Fruit fly (Drosophila melanogaster) whole organism, embryonic: ENCODE measurements around the gene Inx7.
A peak's percentile ranks its signal among the peaks of the same experiment; 100 is the strongest.

Experiments
- Aef1 ChIP-seq: fragments of 200-800 bp; sonication (Bioruptor generic); IDR thresholded peaks from 3 replicates; pipeline ENCODE4 v1.3.6; 2022; ENCODE audit warnings: missing biosample characterization, missing genetic modification characterization
- Atf3 ChIP-seq: fragments of 200-800 bp; sonication (Bioruptor generic); optimal IDR thresholded peaks from 3 replicates; lab custom pipeline; 2016; ENCODE audit warnings: missing biosample characterization, missing genetic modification characterization
- CG1024 ChIP-seq: fragments of 200-800 bp; sonication (Bioruptor generic); IDR thresholded peaks from 2 replicates; pipeline ENCODE4 v1.3.6; 2022; ENCODE audit warnings: missing biosample characterization, missing genetic modification characterization
- CG10267 ChIP-seq: fragments of 200-800 bp; sonication (Bioruptor generic); optimal IDR thresholded peaks from 2 replicates; lab custom pipeline; 2018; ENCODE audit warnings: missing biosample characterization, mild to moderate bottlenecking, missing genetic modification characterization, moderate library complexity
- CG10565 ChIP-seq: fragments of 200-800 bp; sonication (Bioruptor generic); optimal IDR thresholded peaks from 3 replicates; lab custom pipeline; 2016; ENCODE audit warnings: missing biosample characterization, mild to moderate bottlenecking, missing genetic modification characterization
- CG11247 ChIP-seq: fragments of 200-800 bp; sonication (Bioruptor generic); IDR thresholded peaks from 2 replicates; pipeline ENCODE4 v1.3.6; 2022; ENCODE audit warnings: missing biosample characterization, missing genetic modification characterization
- CG11723 ChIP-seq: fragments of 200-800 bp; sonication (Bioruptor generic); optimal IDR thresholded peaks from 2 replicates; lab custom pipeline; 2017; ENCODE audit warnings: missing biosample characterization, mild to moderate bottlenecking, missing genetic modification characterization
- CG14441 ChIP-seq: fragments of 200-800 bp; sonication (Bioruptor generic); IDR thresholded peaks from 2 replicates; pipeline ENCODE4 v1.3.6; 2022; ENCODE audit warnings: missing biosample characterization, missing genetic modification characterization
- CG17359 ChIP-seq: fragments of 200-800 bp; sonication (Bioruptor generic); optimal IDR thresholded peaks from 3 replicates; lab custom pipeline; 2018; ENCODE audit warnings: missing biosample characterization, mild to moderate bottlenecking, missing genetic modification characterization, moderate library complexity
- CG17361 ChIP-seq: fragments of 200-800 bp; sonication (Bioruptor generic); IDR thresholded peaks from 3 replicates; pipeline ENCODE4 v1.3.6; 2022; ENCODE audit warnings: missing biosample characterization, missing genetic modification characterization
- CG2199 ChIP-seq: fragments of 200-800 bp; sonication (Bioruptor generic); IDR thresholded peaks from 3 replicates; pipeline ENCODE4 v1.3.6; 2022; ENCODE audit warnings: missing biosample characterization, missing genetic modification characterization
- CG2678 ChIP-seq: fragments of 200-800 bp; sonication (Bioruptor generic); optimal IDR thresholded peaks from 3 replicates; lab custom pipeline; 2019; ENCODE audit warnings: missing biosample characterization, mild to moderate bottlenecking, missing genetic modification characterization, moderate library complexity
- CG2875 ChIP-seq: fragments of 200-800 bp; sonication (Bioruptor generic); optimal IDR thresholded peaks from 2 replicates; lab custom pipeline; 2017; ENCODE audit warnings: missing biosample characterization, mild to moderate bottlenecking, missing genetic modification characterization, missing genetic modification reagents
- CG4820 ChIP-seq: fragments of 200-800 bp; sonication (Bioruptor generic); optimal IDR thresholded peaks from 3 replicates; lab custom pipeline; 2016; ENCODE audit warnings: missing biosample characterization, missing genetic modification characterization
- CG7271 ChIP-seq: fragments of 200-800 bp; sonication (Bioruptor generic); optimal IDR thresholded peaks from 2 replicates; lab custom pipeline; 2018; ENCODE audit warnings: missing biosample characterization, mild to moderate bottlenecking, missing genetic modification characterization, moderate library complexity
- CG7963 ChIP-seq: fragments of 200-800 bp; sonication (Bioruptor generic); IDR thresholded peaks from 3 replicates; pipeline ENCODE4 v1.3.6; 2022; ENCODE audit warnings: missing biosample characterization, missing genetic modification characterization; ENCODE audit not compliant: partially characterized antibody
- CG9727 ChIP-seq: fragments of 200-800 bp; sonication (Bioruptor generic); optimal IDR thresholded peaks from 3 replicates; lab custom pipeline; 2017; ENCODE audit warnings: missing biosample characterization, mild to moderate bottlenecking, missing genetic modification characterization
- CG9817 ChIP-seq: fragments of 200-800 bp; sonication (Bioruptor generic); optimal IDR thresholded peaks from 2 replicates; lab custom pipeline; 2018; ENCODE audit warnings: missing biosample characterization, mild to moderate bottlenecking, missing genetic modification characterization, moderate library complexity
- CoRest ChIP-seq: fragments of 200-800 bp; sonication (Bioruptor generic); optimal IDR thresholded peaks from 3 replicates; lab custom pipeline; 2018; ENCODE audit warnings: missing biosample characterization, mild to moderate bottlenecking, missing genetic modification characterization, moderate library complexity
- Fer3 ChIP-seq: fragments of 200-800 bp; sonication (Bioruptor generic); optimal IDR thresholded peaks from 2 replicates; lab custom pipeline; 2018; ENCODE audit warnings: missing biosample characterization, mild to moderate bottlenecking, missing genetic modification characterization, moderate library complexity
- Gsc ChIP-seq: fragments of 200-800 bp; sonication (Bioruptor generic); IDR thresholded peaks from 2 replicates; pipeline ENCODE4 v1.3.6; 2022; ENCODE audit warnings: missing biosample characterization, missing genetic modification characterization
- HHEX ChIP-seq: fragments of 200-800 bp; sonication (Bioruptor generic); optimal IDR thresholded peaks from 3 replicates; lab custom pipeline; 2017; ENCODE audit warnings: missing biosample characterization, mild to moderate bottlenecking, missing genetic modification characterization, missing genetic modification reagents
- Hmr ChIP-seq: fragments of 200-800 bp; sonication (Bioruptor generic); optimal IDR thresholded peaks from 3 replicates; lab custom pipeline; 2017; ENCODE audit warnings: mild to moderate bottlenecking, missing biosample characterization, missing genetic modification reagents, missing genetic modification characterization
- Hr39 ChIP-seq: fragments of >200 bp; optimal IDR thresholded peaks from 2 replicates; lab custom pipeline; 2017
- Oli ChIP-seq: fragments of 200-800 bp; sonication (Bioruptor generic); optimal IDR thresholded peaks from 2 replicates; lab custom pipeline; 2018; ENCODE audit warnings: missing biosample characterization, mild to moderate bottlenecking, missing genetic modification characterization, moderate library complexity
- Stat92E ChIP-seq, 3 experiments: fragments of >200 bp in 2 of 3; fragments of 200-800 bp in 1 of 3; sonication (Bioruptor generic) in 1 of 3; optimal IDR thresholded peaks; 2 replicates each; lab custom pipeline; 2017 to 2019; ENCODE audit warnings: missing biosample characterization in 3 of 3, missing genetic modification characterization in 3 of 3, mild to moderate bottlenecking in 1 of 3, moderate library complexity in 1 of 3
- Trl ChIP-seq, 3 experiments: fragments of >200 bp in 2 of 3; fragments of 200-800 bp in 1 of 3; sonication (Bioruptor generic) in 1 of 3; optimal IDR thresholded peaks; 2 replicates in 1 of 3; 3 replicates in 2 of 3; lab custom pipeline; 2016 to 2017; ENCODE audit warnings: missing biosample characterization in 1 of 3, missing genetic modification characterization in 1 of 3
- YL-1 ChIP-seq: fragments of 200-800 bp; sonication (Bioruptor generic); optimal IDR thresholded peaks from 3 replicates; lab custom pipeline; 2017; ENCODE audit warnings: missing biosample characterization, mild to moderate bottlenecking, missing genetic modification characterization
- ab ChIP-seq: fragments of 200-800 bp; sonication (Bioruptor generic); optimal IDR thresholded peaks from 2 replicates; lab custom pipeline; 2016; ENCODE audit warnings: missing biosample characterization, missing genetic modification characterization
- ara ChIP-seq: fragments of 200-800 bp; sonication (Bioruptor generic); IDR thresholded peaks from 2 replicates; pipeline ENCODE4 v1.3.6; 2022; ENCODE audit warnings: missing biosample characterization, missing genetic modification characterization
- ato ChIP-seq: fragments of 200-800 bp; sonication (Bioruptor generic); IDR thresholded peaks from 2 replicates; pipeline ENCODE4 v1.3.6; 2022; ENCODE audit warnings: missing biosample characterization, missing genetic modification characterization; ENCODE audit not compliant: partially characterized antibody
- bcd ChIP-seq: fragments of 200-800 bp; sonication (Bioruptor generic); optimal IDR thresholded peaks from 2 replicates; lab custom pipeline; 2017; ENCODE audit warnings: missing biosample characterization, mild to moderate bottlenecking, missing genetic modification characterization
- bowl ChIP-seq: fragments of 200-800 bp; sonication (Bioruptor generic); IDR thresholded peaks from 2 replicates; pipeline ENCODE4 v1.3.6; 2022; ENCODE audit warnings: missing biosample characterization, missing genetic modification characterization
- br ChIP-seq: fragments of >200 bp; optimal IDR thresholded peaks from 2 replicates; lab custom pipeline; 2017
- bsh ChIP-seq, 2 experiments: fragments of 200-800 bp; sonication (Bioruptor generic); optimal IDR thresholded peaks; 2 replicates each; lab custom pipeline; 2017 to 2018; ENCODE audit warnings: mild to moderate bottlenecking in 2 of 2, missing biosample characterization in 2 of 2, missing genetic modification characterization in 2 of 2, moderate library complexity in 1 of 2
- dmrt99B ChIP-seq: fragments of 200-800 bp; sonication (Bioruptor generic); optimal IDR thresholded peaks from 2 replicates; lab custom pipeline; 2018; ENCODE audit warnings: missing biosample characterization, mild to moderate bottlenecking, missing genetic modification characterization, moderate library complexity
- en ChIP-seq: fragments of 200-800 bp; sonication (Bioruptor generic); optimal IDR thresholded peaks from 2 replicates; lab custom pipeline; 2016; ENCODE audit warnings: missing biosample characterization, missing genetic modification characterization
- gfzf ChIP-seq: fragments of 200-800 bp; sonication (Bioruptor generic); optimal IDR thresholded peaks from 2 replicates; lab custom pipeline; 2016; ENCODE audit warnings: missing biosample characterization, mild to moderate bottlenecking, missing genetic modification characterization, moderate library complexity
- grau ChIP-seq: fragments of 200-800 bp; optimal IDR thresholded peaks from 3 replicates; lab custom pipeline; 2019; ENCODE audit warnings: missing biosample characterization, mild to moderate bottlenecking, missing genetic modification characterization, moderate library complexity
- ham ChIP-seq: fragments of 200-800 bp; sonication (Bioruptor generic); IDR thresholded peaks from 2 replicates; pipeline ENCODE4 v1.3.6; 2022; ENCODE audit warnings: missing biosample characterization, missing genetic modification characterization
- knrl ChIP-seq: fragments of 200-800 bp; sonication (Bioruptor generic); IDR thresholded peaks from 3 replicates; pipeline ENCODE4 v1.3.6; 2022; ENCODE audit warnings: missing biosample characterization, missing genetic modification characterization; ENCODE audit not compliant: partially characterized antibody
- pita ChIP-seq: fragments of 200-800 bp; sonication (Bioruptor generic); optimal IDR thresholded peaks from 2 replicates; lab custom pipeline; 2017; ENCODE audit warnings: missing biosample characterization, mild to moderate bottlenecking, missing genetic modification characterization
- ranshi ChIP-seq: fragments of 200-800 bp; sonication (Bioruptor generic); IDR thresholded peaks from 2 replicates; pipeline ENCODE4 v1.3.6; 2022; ENCODE audit warnings: missing biosample characterization, missing genetic modification characterization
- ttk ChIP-seq: fragments of 200-800 bp; sonication (Bioruptor generic); IDR thresholded peaks from 2 replicates; pipeline ENCODE4 v2.1.2; 2022; ENCODE audit warnings: missing biosample characterization, missing genetic modification characterization
- twi ChIP-seq: fragments of 200-800 bp; optimal IDR thresholded peaks from 2 replicates; lab custom pipeline; 2019; ENCODE audit warnings: missing biosample characterization, mild to moderate bottlenecking, missing genetic modification characterization, moderate library complexity
- vnd ChIP-seq: fragments of 200-800 bp; sonication (Bioruptor generic); IDR thresholded peaks from 3 replicates; pipeline ENCODE4 v1.3.6; 2022; ENCODE audit warnings: missing biosample characterization, missing genetic modification characterization; ENCODE audit not compliant: partially characterized antibody
- vvl ChIP-seq: fragments of 200-800 bp; sonication (Bioruptor generic); IDR thresholded peaks from 2 replicates; pipeline ENCODE4 v1.3.6; 2022; ENCODE audit warnings: missing biosample characterization, missing genetic modification characterization
- z ChIP-seq: fragments of 200-800 bp; sonication (Bioruptor generic); IDR thresholded peaks from 3 replicates; pipeline ENCODE4 v1.3.6; 2022; ENCODE audit warnings: missing biosample characterization, missing genetic modification characterization

The Inx7 gene

dm6 chrX:6985182-6985851 lies 8.1 kb downstream of the Inx7 start (continued):
- TF ChIP-seq vnd (GFP tag; lab: Robert Waterston, UW) (no peak), Hmr (GFP tag; lab: Kevin White, UChicago) (peak; percentile 51), CG2875 (GFP tag; lab: Kevin White, UChicago) (peak; percentile 69), pita (no peak), CG11723 (GFP tag; lab: Kevin White, UChicago) (peak; percentile 52), CG9817 (tag; lab: Kevin White, UChicago) (peak; percentile 42), bsh (GFP tag; optimal IDR thresholded peaks at IDR 0.05; lab: Kevin White, UChicago) (peak; percentile 81 to 94), ham (no peak), CG17359 (tag; lab: Kevin White, UChicago) (peak; percentile 77), Hr39 (lab: Kevin White, UChicago) (no peak), CG14441 (no peak), Stat92E (GFP tag; optimal IDR thresholded peaks at IDR 0.05; lab: Kevin White, UChicago) (peak in 1 of 3 experiments; percentile 76), twi (tag; lab: Kevin White, UChicago) (peak; percentile 74), Oli (tag; lab: Kevin White, UChicago) (peak; percentile 82), CG7271 (tag; lab: Kevin White, UChicago) (peak; percentile 18), Trl (optimal IDR thresholded peaks at IDR 0.05; lab: Kevin White, UChicago) (no peak), Trl (GFP tag; optimal IDR thresholded peaks at IDR 0.05; lab: Kevin White, UChicago) (peak; percentile 73), br (lab: Kevin White, UChicago) (no peak), CoRest (peak; percentile 77), z (GFP tag; lab: Robert Waterston, UW) (0 out of 3 replicates have a peak, but pooled peaks have one; percentile 33), Fer3 (peak; percentile 44), ab (GFP tag; lab: Kevin White, UChicago) (peak; percentile 20), ttk (GFP tag; lab: Robert Waterston, UW) (peak; percentile 56), dmrt99B (peak; percentile 79), bcd (GFP tag; lab: Kevin White, UChicago) (peak; percentile 75), knrl (GFP tag; lab: Robert Waterston, UW) (no peak), HHEX (GFP tag; lab: Kevin White, UChicago) (peak; percentile 40), vvl (peak; percentile 86), en (GFP tag; lab: Kevin White, UChicago) (peak; percentile 60), Atf3 (peak; percentile 68), gfzf (no peak), CG4820 (GFP tag; lab: Kevin White, UChicago) (peak; percentile 80), CG11247 (GFP tag; lab: Robert Waterston, UW) (0 out of 2 replicates have a peak, but pooled peaks have one; percentile 9), CG17361 (peak; percentile 80), CG2199 (GFP tag; lab: Robert Waterston, UW) (no peak), Gsc (GFP tag; lab: Robert Waterston, UW) (peak; percentile 42; the same call in 1 of the 2 replicates), CG10565 (GFP tag; lab: Kevin White, UChicago) (no peak), YL-1 (GFP tag; lab: Kevin White, UChicago) (no peak), CG2678 (tag; lab: Kevin White, UChicago) (peak; percentile 86), ara (GFP tag; lab: Robert Waterston, UW) (peak; percentile 92), CG9727 (GFP tag; lab: Kevin White, UChicago) (peak; percentile 83), CG7963 (peak; percentile 60; the same call in 1 of the 3 replicates), bowl (GFP tag; lab: Robert Waterston, UW) (no peak), grau (peak; percentile 81), ato (no peak; the same call in 1 of the 2 replicates), ranshi (GFP tag; lab: Robert Waterston, UW) (peak; percentile 69; the same call in 1 of the 2 replicates), CG1024 (peak; percentile 73), CG10267 (tag; lab: Kevin White, UChicago) (peak; percentile 83), Aef1 (peak; percentile 24; the same call in 1 of the 3 replicates)
